Worm (Caenorhabditis elegans): ENCODE measurements around the gene F32D8.11.

F32D8.11 gene

ce11 chrV:10858340-10858739, 30.6 kb downstream of the F32D8.11 start (continued):
- TF ChIP-seq madf-9 (GFP tag; conservative IDR thresholded peaks at IDR 0.05): no peak
- no peak for TF ChIP-seq nhr-41 (GFP tag; IDR thresholded peaks at IDR 0.05)
- TF ChIP-seq nhr-77 (tag; optimal IDR thresholded peaks at IDR 0.05): no peak
- TF ChIP-seq T26A8.4 (GFP tag; IDR thresholded peaks at IDR 0.05): no peak
- TF ChIP-seq dve-1 (tag; optimal IDR thresholded peaks at IDR 0.05; ENCODE audit: insufficient read depth): peak; percentile 34
- TF ChIP-seq tra-1 (GFP tag; IDR thresholded peaks at IDR 0.05): peak; percentile 81
- TF ChIP-seq dmd-8 (GFP tag; IDR thresholded peaks at IDR 0.05): no peak
- TF ChIP-seq hif-1 (tag; optimal IDR thresholded peaks at IDR 0.05): peak in 1 of 2 experiments; percentile 63
- TF ChIP-seq dmd-9 (GFP tag; IDR thresholded peaks at IDR 0.05): 0 out of 2 replicates have a peak, but pooled peaks have one; percentile 13
- no peak for TF ChIP-seq F26F4.8 (GFP tag; conservative IDR thresholded peaks at IDR 0.05)
- no peak for TF ChIP-seq ces-1 (GFP tag; optimal IDR thresholded peaks at IDR 0.05)
- no peak for TF ChIP-seq lin-13 (GFP tag; optimal IDR thresholded peaks at IDR 0.05)
- TF ChIP-seq nhr-11 (tag; optimal IDR thresholded peaks at IDR 0.05): peak; percentile 74
- TF ChIP-seq vab-7 (GFP tag; IDR thresholded peaks at IDR 0.05): peak; percentile 44
- TF ChIP-seq egl-43 (GFP tag; IDR thresholded peaks at IDR 0.05): peak; percentile 46; the same call in 1 of the 2 replicates
- peak; percentile 45 for TF ChIP-seq fkh-10 (GFP tag; optimal IDR thresholded peaks at IDR 0.05)
- TF ChIP-seq duxl-1 (tag; optimal IDR thresholded peaks at IDR 0.05; ENCODE audit: poor library complexity): peak; percentile 49
- peak; percentile 7 for TF ChIP-seq cey-2 (tag; optimal IDR thresholded peaks at IDR 0.05; ENCODE audit: borderline replicate concordance, insufficient read depth)
- peak; percentile 92 for TF ChIP-seq hlh-11 (tag; optimal IDR thresholded peaks at IDR 0.05)
- TF ChIP-seq fos-1 (tag; optimal IDR thresholded peaks at IDR 0.05): peak; percentile 30
- TF ChIP-seq snpc-4 (tag; optimal IDR thresholded peaks at IDR 0.05): no peak
- TF ChIP-seq nhr-10 (tag; optimal IDR thresholded peaks at IDR 0.05): no peak
- no peak for TF ChIP-seq jun-1 (tag; optimal IDR thresholded peaks at IDR 0.05)
- peak in 1 of 2 experiments; percentile 92 for TF ChIP-seq daf-16 (GFP tag; optimal IDR thresholded peaks at IDR 0.05)
- peak; percentile 16 for TF ChIP-seq daf-16 (tag; optimal IDR thresholded peaks at IDR 0.05)
- TF ChIP-seq mep-1 (tag; optimal IDR thresholded peaks at IDR 0.05): peak; percentile 81
- no peak for TF ChIP-seq Y75B8A.6 (GFP tag; IDR thresholded peaks at IDR 0.05)
- TF ChIP-seq R02D3.7 (tag; optimal IDR thresholded peaks at IDR 0.05): no peak
- peak; percentile 10 for TF ChIP-seq dpl-1 (GFP tag; optimal IDR thresholded peaks at IDR 0.05)
- 0 out of 2 replicates have a peak, but pooled peaks have one; percentile 12 for TF ChIP-seq lin-29 (GFP tag; IDR thresholded peaks at IDR 0.05)
- TF ChIP-seq lin-39 (tag; optimal IDR thresholded peaks at IDR 0.05): no peak
- TF ChIP-seq snpc-1.2 (GFP tag; IDR thresholded peaks at IDR 0.05): no peak
- peak; percentile 14; the same call in 1 of the 2 replicates for TF ChIP-seq lin-38 (GFP tag; IDR thresholded peaks at IDR 0.05)
- no peak for TF ChIP-seq nhr-28 (tag; optimal IDR thresholded peaks at IDR 0.05)
- TF ChIP-seq php-3 (GFP tag; IDR thresholded peaks at IDR 0.05): 0 out of 2 replicates have a peak, but pooled peaks have one; percentile 10
- TF ChIP-seq spr-1 (tag; optimal IDR thresholded peaks at IDR 0.05): no peak
- no peak for TF ChIP-seq ceh-28 (tag; optimal IDR thresholded peaks at IDR 0.05)
- TF ChIP-seq gei-8 (GFP tag; optimal IDR thresholded peaks at IDR 0.05): peak; percentile 98
- TF ChIP-seq F37D6.2 (tag; optimal IDR thresholded peaks at IDR 0.05): peak; percentile 54
- peak in 1 of 2 experiments; percentile 99 for TF ChIP-seq unc-62 (GFP tag; optimal IDR thresholded peaks at IDR 0.05 in 1 of 2)
- no peak for TF ChIP-seq unc-62 (tag; optimal IDR thresholded peaks at IDR 0.05)
- peak; percentile 36 for TF ChIP-seq sdz-12 (GFP tag; optimal IDR thresholded peaks at IDR 0.05)
- TF ChIP-seq lir-3 (tag; optimal IDR thresholded peaks at IDR 0.05): no peak
- TF ChIP-seq arid-1 (GFP tag; conservative IDR thresholded peaks at IDR 0.05): no peak
